Fruit fly (Drosophila melanogaster) whole organism, embryonic: Measurements from ENCODE around the gene lqfR.

Experiments used
- CG10543 ChIP-seq: fragments of 200-800 bp; sonication (Bioruptor generic); optimal IDR thresholded peaks from 3 replicates; lab custom pipeline; 2017; ENCODE audit warnings: missing biosample characterization, mild to moderate bottlenecking, missing genetic modification characterization, moderate library complexity
- CG10959 ChIP-seq: fragments of 200-800 bp; sonication (Bioruptor generic); IDR thresholded peaks from 2 replicates; pipeline ENCODE4 v1.3.6; 2022; ENCODE audit warnings: missing biosample characterization, missing genetic modification characterization
- CG12391 ChIP-seq: fragments of 200-800 bp; sonication (Bioruptor generic); optimal IDR thresholded peaks from 3 replicates; lab custom pipeline; 2018; ENCODE audit warnings: missing biosample characterization, mild to moderate bottlenecking, missing genetic modification characterization, moderate library complexity
- CG12769 ChIP-seq: fragments of 200-800 bp; sonication (Bioruptor generic); optimal IDR thresholded peaks from 2 replicates; lab custom pipeline; 2019; ENCODE audit warnings: missing biosample characterization, mild to moderate bottlenecking, missing genetic modification characterization, moderate library complexity
- CG13287 ChIP-seq: fragments of 200-800 bp; sonication (Bioruptor generic); IDR thresholded peaks from 2 replicates; pipeline ENCODE4 v1.3.6; 2022; ENCODE audit warnings: missing biosample characterization, missing genetic modification characterization; ENCODE audit not compliant: partially characterized antibody
- CG13775 ChIP-seq: fragments of 200-800 bp; sonication (Bioruptor generic); optimal IDR thresholded peaks from 3 replicates; lab custom pipeline; 2017; ENCODE audit warnings: missing biosample characterization, mild to moderate bottlenecking, missing genetic modification characterization
- CG15269 ChIP-seq: fragments of 200-800 bp; sonication (Bioruptor generic); optimal IDR thresholded peaks from 2 replicates; lab custom pipeline; 2018; ENCODE audit warnings: missing biosample characterization, mild to moderate bottlenecking, missing genetic modification characterization, moderate library complexity
- CG16863 ChIP-seq: fragments of 200-800 bp; sonication (Bioruptor generic); optimal IDR thresholded peaks from 3 replicates; lab custom pipeline; 2016; ENCODE audit warnings: missing biosample characterization, missing genetic modification characterization
- CG17568 ChIP-seq: fragments of 200-800 bp; sonication (Bioruptor generic); optimal IDR thresholded peaks from 2 replicates; lab custom pipeline; 2018; ENCODE audit warnings: missing biosample characterization, mild to moderate bottlenecking, missing genetic modification characterization, moderate library complexity
- CG1832 ChIP-seq: fragments of 200-800 bp; sonication (Bioruptor generic); optimal IDR thresholded peaks from 2 replicates; lab custom pipeline; 2017; ENCODE audit warnings: missing biosample characterization, mild to moderate bottlenecking, missing genetic modification characterization, inconsistent platforms
- CG30431 ChIP-seq: fragments of 200-800 bp; sonication (Bioruptor generic); optimal IDR thresholded peaks from 2 replicates; lab custom pipeline; 2017; ENCODE audit warnings: missing biosample characterization, missing genetic modification characterization
- CG3407 ChIP-seq: fragments of 200-800 bp; sonication (Bioruptor generic); optimal IDR thresholded peaks from 2 replicates; lab custom pipeline; 2018; ENCODE audit warnings: missing biosample characterization, mild to moderate bottlenecking, missing genetic modification characterization
- CG34376 ChIP-seq: fragments of 200-800 bp; sonication (Bioruptor generic); optimal IDR thresholded peaks from 2 replicates; lab custom pipeline; 2018; ENCODE audit warnings: missing biosample characterization, mild to moderate bottlenecking, missing genetic modification characterization
- CG4328 ChIP-seq: fragments of 200-800 bp; sonication (Bioruptor generic); optimal IDR thresholded peaks from 3 replicates; lab custom pipeline; 2017; ENCODE audit warnings: missing biosample characterization, missing genetic modification reagents, missing genetic modification characterization
- CG6654 ChIP-seq: fragments of 200-800 bp; sonication (Bioruptor generic); optimal IDR thresholded peaks from 2 replicates; lab custom pipeline; 2017; ENCODE audit warnings: missing biosample characterization, mild to moderate bottlenecking, missing genetic modification characterization
- CG7372 ChIP-seq: fragments of 200-800 bp; sonication (Bioruptor generic); IDR thresholded peaks from 2 replicates; pipeline ENCODE4 v1.3.6; 2022; ENCODE audit warnings: missing biosample characterization, missing genetic modification characterization
- CG7556 ChIP-seq: fragments of 200-800 bp; sonication (Bioruptor generic); optimal IDR thresholded peaks from 2 replicates; lab custom pipeline; 2017; ENCODE audit warnings: missing biosample characterization, mild to moderate bottlenecking, missing genetic modification characterization
- CG8924 ChIP-seq: fragments of 200-800 bp; optimal IDR thresholded peaks from 3 replicates; lab custom pipeline; 2019; ENCODE audit warnings: missing biosample characterization, mild to moderate bottlenecking, missing genetic modification characterization, moderate library complexity
- CG8944 ChIP-seq: fragments of 200-800 bp; sonication (Bioruptor generic); optimal IDR thresholded peaks from 3 replicates; lab custom pipeline; 2016; ENCODE audit warnings: missing biosample characterization, missing genetic modification characterization
- D19B ChIP-seq: fragments of 200-800 bp; sonication (Bioruptor generic); optimal IDR thresholded peaks from 2 replicates; lab custom pipeline; 2017; ENCODE audit warnings: missing biosample characterization, mild to moderate bottlenecking, missing genetic modification characterization
- Doc2 ChIP-seq: fragments of 200-800 bp; sonication (Bioruptor generic); IDR thresholded peaks from 2 replicates; pipeline ENCODE4 v1.3.6; 2022; ENCODE audit warnings: missing biosample characterization, missing genetic modification characterization
- Ets97D ChIP-seq: fragments of 200-800 bp; sonication (Bioruptor generic); optimal IDR thresholded peaks from 3 replicates; lab custom pipeline; 2016; ENCODE audit warnings: missing biosample characterization, missing genetic modification characterization
- HLH4C ChIP-seq: fragments of 200-800 bp; sonication (Bioruptor generic); IDR thresholded peaks from 3 replicates; pipeline ENCODE4 v1.3.6; 2022; ENCODE audit warnings: missing biosample characterization, missing genetic modification characterization; ENCODE audit not compliant: partially characterized antibody
- HLH54F ChIP-seq: fragments of 200-800 bp; sonication (Bioruptor generic); optimal IDR thresholded peaks from 3 replicates; lab custom pipeline; 2016; ENCODE audit warnings: missing biosample characterization, missing genetic modification characterization
- Hand ChIP-seq: fragments of 200-800 bp; sonication (Bioruptor generic); optimal IDR thresholded peaks from 2 replicates; lab custom pipeline; 2017; ENCODE audit warnings: mild to moderate bottlenecking, missing biosample characterization, missing genetic modification reagents, missing genetic modification characterization
- Jarid2 ChIP-seq: fragments of 200-800 bp; sonication (Bioruptor generic); optimal IDR thresholded peaks from 3 replicates; lab custom pipeline; 2017; ENCODE audit warnings: mild to moderate bottlenecking, missing biosample characterization, missing genetic modification reagents, missing genetic modification characterization
- MBD-R2 ChIP-seq: fragments of 200-800 bp; sonication (Bioruptor generic); IDR thresholded peaks from 2 replicates; pipeline ENCODE4 v1.3.6; 2022; ENCODE audit warnings: missing biosample characterization, missing genetic modification characterization
- Meics ChIP-seq: fragments of 200-800 bp; sonication (Bioruptor generic); optimal IDR thresholded peaks from 2 replicates; lab custom pipeline; 2017; ENCODE audit warnings: missing biosample characterization, mild to moderate bottlenecking, missing genetic modification characterization
- Myb ChIP-seq: fragments of 200-800 bp; sonication (Bioruptor generic); optimal IDR thresholded peaks from 2 replicates; lab custom pipeline; 2016; ENCODE audit warnings: missing biosample characterization, missing genetic modification characterization
- Neu2 ChIP-seq: fragments of 200-800 bp; sonication (Bioruptor generic); optimal IDR thresholded peaks from 3 replicates; lab custom pipeline; 2016; ENCODE audit warnings: missing biosample characterization, missing genetic modification characterization, borderline replicate concordance
- Nf-YC ChIP-seq: fragments of 200-800 bp; optimal IDR thresholded peaks from 3 replicates; lab custom pipeline; 2019; ENCODE audit warnings: missing biosample characterization, mild to moderate bottlenecking, missing genetic modification characterization, moderate library complexity
- Oli ChIP-seq: fragments of 200-800 bp; sonication (Bioruptor generic); optimal IDR thresholded peaks from 2 replicates; lab custom pipeline; 2018; ENCODE audit warnings: missing biosample characterization, mild to moderate bottlenecking, missing genetic modification characterization, moderate library complexity
- Optix ChIP-seq: fragments of 200-800 bp; sonication (Bioruptor generic); IDR thresholded peaks from 3 replicates; pipeline ENCODE4 v1.3.6; 2022; ENCODE audit warnings: missing biosample characterization, missing genetic modification characterization
- Sox102F ChIP-seq: fragments of 200-800 bp; sonication (Bioruptor generic); optimal IDR thresholded peaks from 2 replicates; lab custom pipeline; 2018; ENCODE audit warnings: missing biosample characterization, mild to moderate bottlenecking, missing genetic modification characterization, moderate library complexity
- Taf1 ChIP-seq: fragments of 200-800 bp; sonication (Bioruptor generic); IDR thresholded peaks from 2 replicates; pipeline ENCODE4 v1.3.6; 2022; ENCODE audit warnings: missing biosample characterization, missing genetic modification characterization
- ap ChIP-seq: fragments of 200-800 bp; sonication (Bioruptor generic); IDR thresholded peaks from 2 replicates; pipeline ENCODE4 v1.3.6; 2022; ENCODE audit warnings: missing biosample characterization, missing genetic modification characterization
- bab2 ChIP-seq: fragments of 200-800 bp; sonication (Bioruptor generic); optimal IDR thresholded peaks from 2 replicates; lab custom pipeline; 2016; ENCODE audit warnings: missing biosample characterization, missing genetic modification characterization
- danr ChIP-seq: fragments of 200-800 bp; sonication (Bioruptor generic); IDR thresholded peaks from 2 replicates; pipeline ENCODE4 v1.3.6; 2022; ENCODE audit warnings: missing biosample characterization, missing genetic modification characterization
- ems ChIP-seq: fragments of 200-800 bp; sonication (Bioruptor generic); optimal IDR thresholded peaks from 3 replicates; lab custom pipeline; 2016; ENCODE audit warnings: missing biosample characterization, missing genetic modification characterization
- pzg ChIP-seq: fragments of 200-800 bp; sonication (Bioruptor generic); optimal IDR thresholded peaks from 3 replicates; lab custom pipeline; 2018; ENCODE audit warnings: missing biosample characterization, mild to moderate bottlenecking, missing genetic modification characterization, moderate library complexity
- slbo ChIP-seq: fragments of 200-800 bp; sonication (Bioruptor generic); IDR thresholded peaks from 2 replicates; pipeline ENCODE4 v1.3.6; 2022; ENCODE audit warnings: missing biosample characterization, missing genetic modification characterization
- sqz ChIP-seq: fragments of 200-800 bp; sonication (Bioruptor generic); optimal IDR thresholded peaks from 3 replicates; lab custom pipeline; 2018; ENCODE audit warnings: missing biosample characterization, mild to moderate bottlenecking, missing genetic modification characterization
- ssp ChIP-seq: fragments of 200-800 bp; sonication (Bioruptor generic); IDR thresholded peaks from 2 replicates; pipeline ENCODE4 v1.3.6; 2022; ENCODE audit warnings: missing biosample characterization, missing genetic modification characterization
- zen ChIP-seq: fragments of 200-800 bp; sonication (Bioruptor generic); optimal IDR thresholded peaks from 3 replicates; lab custom pipeline; 2018; ENCODE audit warnings: missing biosample characterization, mild to moderate bottlenecking, missing genetic modification characterization, moderate library complexity

Gene lqfR

DNA sequence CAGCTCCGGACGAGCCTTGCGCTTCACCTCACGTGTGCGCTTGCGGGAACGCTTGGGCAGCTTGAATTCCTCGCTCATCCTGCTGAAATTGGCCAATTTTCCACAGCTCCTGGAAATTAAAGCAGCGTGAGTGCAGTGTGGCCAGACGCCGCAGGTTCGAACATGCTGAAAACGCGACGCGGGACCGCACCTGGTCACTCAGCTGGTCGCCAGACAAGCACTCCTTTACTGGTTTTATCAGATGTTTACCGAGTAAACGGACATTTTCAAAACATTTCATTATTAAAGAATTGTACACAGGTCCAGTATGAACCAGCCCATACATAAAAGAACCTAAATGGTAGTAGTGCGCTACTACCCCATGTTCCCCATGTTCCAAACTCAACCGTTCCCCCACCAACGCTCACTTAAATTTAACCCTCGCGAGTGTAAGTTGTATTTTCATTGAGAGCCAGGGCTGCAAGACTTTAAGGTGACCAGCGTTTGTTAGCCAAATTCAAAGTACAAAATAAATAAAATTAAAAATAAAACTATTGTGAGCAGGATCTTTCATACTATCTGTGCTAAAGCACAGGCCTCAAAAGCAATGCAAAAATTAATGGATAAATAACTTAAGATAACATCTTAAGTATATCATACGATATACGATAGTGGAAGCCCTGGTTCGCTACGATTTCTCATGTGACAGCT is 48.7 kb upstream of the lqfR start, which contains the start of the genes JMJD6, CG7071 and Muted (continued):
- TF ChIP-seq Myb (GFP tag; lab: Kevin White, UChicago) = peak; percentile 71
- TF ChIP-seq CG10959 (GFP tag; lab: Robert Waterston, UW) = peak; percentile 95
- TF ChIP-seq CG12391 (tag; lab: Kevin White, UChicago) = peak; percentile 97
- peak; percentile 75 for TF ChIP-seq Hand
- TF ChIP-seq pzg (GFP tag; lab: Kevin White, UChicago) = peak; percentile 79
- peak; percentile 76 for TF ChIP-seq Taf1 (GFP tag; lab: Robert Waterston, UW)
- TF ChIP-seq Nf-YC (tag; lab: Kevin White, UChicago) = peak; percentile 78
- peak; percentile 95 for TF ChIP-seq CG7372 (GFP tag; lab: Robert Waterston, UW)
- peak; percentile 87 for TF ChIP-seq Ets97D (GFP tag; lab: Kevin White, UChicago)
- TF ChIP-seq zen (tag; lab: Kevin White, UChicago) = peak; percentile 88
- TF ChIP-seq Oli (tag; lab: Kevin White, UChicago) = peak; percentile 82
- TF ChIP-seq HLH4C (GFP tag; lab: Robert Waterston, UW) = peak; percentile 68
- TF ChIP-seq slbo (GFP tag; lab: Robert Waterston, UW) = peak; percentile 97
- TF ChIP-seq danr (GFP tag; lab: Robert Waterston, UW) = peak; percentile 84
- no peak for TF ChIP-seq Neu2
- TF ChIP-seq ap = peak; percentile 87
- peak; percentile 90 for TF ChIP-seq CG15269
- TF ChIP-seq Meics (GFP tag; lab: Kevin White, UChicago) = peak; percentile 90
- TF ChIP-seq Optix (GFP tag; lab: Robert Waterston, UW) = peak; percentile 88
- peak; percentile 76 for TF ChIP-seq ssp (GFP tag; lab: Robert Waterston, UW)
- TF ChIP-seq CG13775 (GFP tag; lab: Kevin White, UChicago) = peak; percentile 94
- TF ChIP-seq sqz (GFP tag; lab: Kevin White, UChicago) = peak; percentile 77
- peak; percentile 93 for TF ChIP-seq CG34376 (GFP tag; lab: Kevin White, UChicago)
- peak; percentile 85 for TF ChIP-seq CG7556
- TF ChIP-seq CG16863 (GFP tag; lab: Kevin White, UChicago) = peak; percentile 86
- TF ChIP-seq ems (GFP tag; lab: Kevin White, UChicago) = peak; percentile 89
- peak; percentile 76 for TF ChIP-seq D19B (GFP tag; lab: Kevin White, UChicago)
- TF ChIP-seq CG8924 (tag; lab: Kevin White, UChicago) = peak; percentile 82
- peak; percentile 95 for TF ChIP-seq HLH54F (GFP tag; lab: Kevin White, UChicago)
- TF ChIP-seq CG1832 (GFP tag; lab: Kevin White, UChicago) = no peak
- TF ChIP-seq Sox102F (GFP tag; lab: Kevin White, UChicago) = peak; percentile 91
- peak; percentile 85 for TF ChIP-seq CG8944 (GFP tag; lab: Kevin White, UChicago)
- peak; percentile 83 for TF ChIP-seq CG30431 (GFP tag; lab: Kevin White, UChicago)
- TF ChIP-seq CG13287 = peak; percentile 94
- peak; percentile 64 for TF ChIP-seq CG3407 (GFP tag; lab: Kevin White, UChicago)
- TF ChIP-seq bab2 (GFP tag; lab: Kevin White, UChicago) = peak; percentile 89
- peak; percentile 94 for TF ChIP-seq CG10543 (GFP tag; lab: Kevin White, UChicago)
- peak; percentile 86 for TF ChIP-seq CG17568 (GFP tag; lab: Kevin White, UChicago)
- peak; percentile 74 for TF ChIP-seq CG12769 (tag; lab: Kevin White, UChicago)
- peak; percentile 64 for TF ChIP-seq CG6654 (GFP tag; lab: Kevin White, UChicago)
- peak; percentile 83 for TF ChIP-seq MBD-R2 (GFP tag; lab: Robert Waterston, UW)
- TF ChIP-seq Jarid2 (GFP tag; lab: Kevin White, UChicago) = peak; percentile 41
- TF ChIP-seq Doc2 (GFP tag; lab: Robert Waterston, UW) = peak; percentile 18; the same call in 1 of the 2 replicates
- TF ChIP-seq CG4328 (GFP tag; lab: Kevin White, UChicago) = peak; percentile 93
